Fruit fly (Drosophila melanogaster) whole organism, adult: Measurements from ENCODE around the gene Sfp36F.

ENCODE experiments used
- CG11617 ChIP-seq: fragments of 200-800 bp; sonication (Bioruptor generic); optimal IDR thresholded peaks from 2 replicates; lab custom pipeline; 2017; ENCODE audit warnings: mild to moderate bottlenecking, missing biosample characterization, missing genetic modification reagents, missing genetic modification characterization
- CG12768 ChIP-seq: fragments of 200-800 bp; sonication (Bioruptor generic); optimal IDR thresholded peaks from 2 replicates; lab custom pipeline; 2017; ENCODE audit warnings: missing biosample characterization, missing genetic modification characterization, mild to moderate bottlenecking, moderate library complexity, missing genetic modification reagents
- CG14711 ChIP-seq: fragments of 200-800 bp; sonication (Bioruptor generic); optimal IDR thresholded peaks from 2 replicates; lab custom pipeline; 2018; ENCODE audit warnings: missing biosample characterization, mild to moderate bottlenecking, missing genetic modification characterization, moderate library complexity
- CG1620 ChIP-seq: fragments of 200-800 bp; sonication (Bioruptor generic); optimal IDR thresholded peaks from 2 replicates; lab custom pipeline; 2016; ENCODE audit warnings: missing biosample characterization, missing genetic modification characterization
- CG33017 ChIP-seq: fragments of 200-800 bp; sonication (Bioruptor generic); optimal IDR thresholded peaks from 2 replicates; lab custom pipeline; 2018; ENCODE audit warnings: missing biosample characterization, mild to moderate bottlenecking, missing genetic modification characterization, moderate library complexity
- CG5204 ChIP-seq: fragments of 200-800 bp; sonication (Bioruptor generic); optimal IDR thresholded peaks from 2 replicates; lab custom pipeline; 2016; ENCODE audit warnings: missing biosample characterization, missing genetic modification characterization
- CG7045 ChIP-seq: fragments of 200-800 bp; sonication (Bioruptor generic); optimal IDR thresholded peaks from 2 replicates; lab custom pipeline; 2017; ENCODE audit warnings: missing biosample characterization, mild to moderate bottlenecking, missing genetic modification characterization
- CG7101 ChIP-seq: fragments of 200-800 bp; sonication (Bioruptor generic); optimal IDR thresholded peaks from 2 replicates; lab custom pipeline; 2018; ENCODE audit warnings: missing biosample characterization, mild to moderate bottlenecking, missing genetic modification characterization, moderate library complexity
- Clk ChIP-seq: fragments of 200-800 bp; sonication (Bioruptor generic); optimal IDR thresholded peaks from 2 replicates; lab custom pipeline; 2017; ENCODE audit warnings: missing biosample characterization, missing genetic modification characterization
- Crg-1 ChIP-seq: fragments of 200-800 bp; sonication (Bioruptor generic); optimal IDR thresholded peaks from 2 replicates; lab custom pipeline; 2016; ENCODE audit warnings: missing biosample characterization, missing genetic modification characterization
- Hr96 ChIP-seq: fragments of 200-800 bp; sonication (Bioruptor generic); optimal IDR thresholded peaks from 2 replicates; lab custom pipeline; 2016; ENCODE audit warnings: missing biosample characterization, missing genetic modification characterization
- Mnt ChIP-seq: fragments of 200-800 bp; sonication (Bioruptor generic); optimal IDR thresholded peaks from 2 replicates; lab custom pipeline; 2016; ENCODE audit warnings: missing biosample characterization, mild to moderate bottlenecking, missing genetic modification characterization
- bab1 ChIP-seq: fragments of 200-800 bp; sonication (Bioruptor generic); optimal IDR thresholded peaks from 3 replicates; lab custom pipeline; 2019; ENCODE audit warnings: missing biosample characterization, mild to moderate bottlenecking, missing genetic modification characterization, moderate library complexity
- cic ChIP-seq: fragments of 200-800 bp; sonication (Bioruptor generic); optimal IDR thresholded peaks from 2 replicates; lab custom pipeline; 2017; ENCODE audit warnings: missing biosample characterization, mild to moderate bottlenecking, missing genetic modification characterization, moderate library complexity
- cnc ChIP-seq, 2 experiments: fragments of >200 bp; optimal IDR thresholded peaks; 2 replicates each; lab custom pipeline; 2017
- kay ChIP-seq: fragments of 200-800 bp; sonication (Bioruptor generic); peaks from one replicate; lab custom pipeline; 2016; ENCODE audit warnings: missing biosample characterization, missing genetic modification characterization, borderline replicate concordance
- ovo ChIP-seq: fragments of 200-800 bp; sonication (Bioruptor generic); optimal IDR thresholded peaks from 2 replicates; lab custom pipeline; 2016; ENCODE audit warnings: missing biosample characterization, missing genetic modification characterization
- pad ChIP-seq: fragments of 200-800 bp; sonication (Bioruptor generic); optimal IDR thresholded peaks from 3 replicates; lab custom pipeline; 2017; ENCODE audit warnings: missing biosample characterization, missing genetic modification characterization, mild to moderate bottlenecking, moderate library complexity, missing genetic modification reagents
- tj ChIP-seq: fragments of 200-800 bp; sonication (Bioruptor generic); optimal IDR thresholded peaks from 3 replicates; lab custom pipeline; 2017; ENCODE audit warnings: missing biosample characterization, mild to moderate bottlenecking, missing genetic modification characterization, moderate library complexity
- toe ChIP-seq: fragments of 200-800 bp; sonication (Bioruptor generic); optimal IDR thresholded peaks from 2 replicates; lab custom pipeline; 2016; ENCODE audit warnings: missing biosample characterization, missing genetic modification characterization

The Sfp36F gene

DNA sequence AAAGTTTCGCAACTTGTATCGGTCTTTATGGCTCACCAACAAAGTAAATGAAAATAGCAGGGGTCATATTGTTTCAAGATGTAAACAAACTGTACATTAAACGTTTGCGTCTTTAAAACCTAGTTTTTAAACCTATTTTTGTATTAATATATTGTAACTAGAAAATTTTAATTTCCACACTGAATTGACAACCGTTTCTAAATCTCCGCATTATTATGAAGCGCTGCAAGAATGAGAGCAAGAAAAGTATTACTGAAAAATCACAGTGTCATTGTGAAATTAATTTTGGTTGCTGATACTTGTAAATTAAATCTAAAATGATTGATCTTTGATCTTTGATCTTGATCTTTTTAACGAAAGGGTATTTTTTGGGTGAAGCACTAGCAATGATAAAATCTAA is 960 bp upstream of the Sfp36F start, which contains the start of gene CG43362:
Gene CG43362, minus strand, starts transcription at position 101 of the 400 bp plus-strand sequence.
- no peak for TF ChIP-seq CG11617 (GFP tag; lab: Kevin White, UChicago)
- no peak for TF ChIP-seq CG7101 (tag; lab: Kevin White, UChicago)
- no peak for TF ChIP-seq kay (GFP tag; lab: Kevin White, UChicago)
- TF ChIP-seq ovo (GFP tag; lab: Kevin White, UChicago), result no peak
- no peak for TF ChIP-seq CG33017 (tag; lab: Kevin White, UChicago)
- TF ChIP-seq Crg-1, result no peak
- TF ChIP-seq toe (GFP tag; lab: Kevin White, UChicago), result no peak
- TF ChIP-seq CG12768 (GFP tag; lab: Kevin White, UChicago), result no peak
- no peak for TF ChIP-seq Hr96 (GFP tag; lab: Kevin White, UChicago)
- TF ChIP-seq CG1620 (GFP tag; lab: Kevin White, UChicago), result no peak
- TF ChIP-seq Clk (GFP tag; lab: Kevin White, UChicago), result no peak
- no peak for TF ChIP-seq bab1 (GFP tag; lab: Kevin White, UChicago)
- no peak for TF ChIP-seq CG7045
- TF ChIP-seq pad (GFP tag; lab: Kevin White, UChicago), result no peak
- TF ChIP-seq cic (GFP tag; lab: Kevin White, UChicago), result no peak

DNA sequence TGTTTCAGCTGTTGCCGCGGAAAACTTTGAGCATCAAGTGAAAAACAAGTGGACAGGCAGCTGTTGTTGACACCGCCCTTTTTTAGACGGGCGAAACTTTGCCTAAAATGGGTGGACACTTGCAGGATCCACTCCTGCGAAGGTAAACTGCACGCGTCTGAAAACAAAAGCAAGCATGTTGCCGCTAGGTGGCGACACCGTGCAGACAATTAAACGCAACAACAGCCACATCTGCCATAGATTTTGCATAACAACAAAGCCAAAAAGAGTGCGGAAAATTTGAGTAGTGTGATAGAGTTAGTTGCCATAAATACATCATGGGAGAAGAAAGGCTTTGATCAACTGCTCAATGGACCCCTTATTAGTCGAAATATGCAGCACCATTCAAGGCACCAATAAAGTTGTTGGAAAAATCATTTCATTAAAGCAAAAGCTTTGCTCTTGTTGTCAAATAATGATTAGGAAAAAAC is 2.1 kb downstream of the Sfp36F start, which contains the start of gene CG5790:
Gene CG5790, plus strand, starts transcription at position 420 of the 470 bp plus-strand sequence.
- no peak for TF ChIP-seq CG1620 (GFP tag; lab: Kevin White, UChicago)
- TF ChIP-seq CG7101 (tag; lab: Kevin White, UChicago), result no peak
- TF ChIP-seq cic (GFP tag; lab: Kevin White, UChicago), result no peak
- TF ChIP-seq CG33017 (tag; lab: Kevin White, UChicago), result no peak
- TF ChIP-seq Hr96 (GFP tag; lab: Kevin White, UChicago), result no peak
- TF ChIP-seq Clk (GFP tag; lab: Kevin White, UChicago), result no peak
- TF ChIP-seq pad (GFP tag; lab: Kevin White, UChicago), result no peak
- TF ChIP-seq bab1 (GFP tag; lab: Kevin White, UChicago), result no peak
- TF ChIP-seq CG14711, result no peak
- no peak for TF ChIP-seq CG5204 (GFP tag; lab: Kevin White, UChicago)
- no peak for TF ChIP-seq CG11617 (GFP tag; lab: Kevin White, UChicago)
- no peak for TF ChIP-seq CG7045
- TF ChIP-seq kay (GFP tag; lab: Kevin White, UChicago), result no peak
- no peak for TF ChIP-seq Crg-1
- no peak for TF ChIP-seq CG12768 (GFP tag; lab: Kevin White, UChicago)
- no peak for TF ChIP-seq cnc (optimal IDR thresholded peaks at IDR 0.05; lab: Kevin White, UChicago)

DNA sequence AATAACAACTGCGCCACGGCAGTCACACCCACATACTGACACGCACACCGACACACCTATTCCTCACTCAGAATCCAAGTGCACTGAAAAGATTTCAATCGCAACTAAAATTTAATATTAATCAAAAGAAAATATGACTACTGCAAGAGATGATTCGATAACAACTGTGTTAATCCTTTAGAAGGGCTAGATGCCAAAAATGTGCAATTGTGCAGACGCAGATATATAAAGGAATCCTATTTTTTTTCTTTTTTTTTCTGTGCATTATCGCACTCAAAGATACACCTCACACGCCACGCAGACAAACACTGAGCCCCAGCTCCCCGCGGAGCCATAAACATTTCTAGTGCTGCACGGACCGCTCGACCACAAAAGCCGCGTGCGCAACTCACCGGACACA is 6.2 kb downstream of the Sfp36F start:
- TF ChIP-seq cnc (optimal IDR thresholded peaks at IDR 0.05; lab: Kevin White, UChicago), result no peak
- no peak for TF ChIP-seq CG33017 (tag; lab: Kevin White, UChicago)
- no peak for TF ChIP-seq CG7101 (tag; lab: Kevin White, UChicago)
- no peak for TF ChIP-seq CG14711
- TF ChIP-seq Crg-1, result no peak
- no peak for TF ChIP-seq CG7045
- TF ChIP-seq toe (GFP tag; lab: Kevin White, UChicago), result no peak
- TF ChIP-seq tj (GFP tag; lab: Kevin White, UChicago), result no peak
- no peak for TF ChIP-seq CG11617 (GFP tag; lab: Kevin White, UChicago)
- no peak for TF ChIP-seq pad (GFP tag; lab: Kevin White, UChicago)
- TF ChIP-seq ovo (GFP tag; lab: Kevin White, UChicago), result no peak
- TF ChIP-seq kay (GFP tag; lab: Kevin White, UChicago), result no peak

DNA sequence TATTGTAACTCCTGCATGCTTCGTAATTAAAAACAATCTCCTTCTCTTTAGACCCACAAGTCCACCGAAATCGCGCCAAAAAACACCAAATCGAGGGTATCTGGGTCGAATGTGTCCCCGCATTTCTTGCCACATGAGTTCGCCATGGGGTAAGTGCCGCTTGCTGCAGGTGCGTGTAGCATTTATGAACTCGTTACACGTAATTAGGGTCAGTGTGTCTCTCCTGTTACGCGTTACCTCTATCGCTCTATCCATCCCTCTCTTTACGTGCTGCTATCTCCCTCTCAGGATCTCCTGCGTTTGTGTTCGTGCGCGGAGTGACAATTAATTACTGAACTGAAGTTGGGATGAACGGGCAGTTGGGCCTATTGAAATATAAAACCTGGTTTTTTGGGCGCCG is 10.5 kb downstream of the Sfp36F start:
- TF ChIP-seq Mnt (GFP tag; lab: Kevin White, UChicago) (no peak), Clk (GFP tag; lab: Kevin White, UChicago) (no peak), tj (GFP tag; lab: Kevin White, UChicago) (no peak), CG12768 (GFP tag; lab: Kevin White, UChicago) (no peak), CG7045 (no peak), kay (GFP tag; lab: Kevin White, UChicago) (no peak), ovo (GFP tag; lab: Kevin White, UChicago) (no peak), CG7101 (tag; lab: Kevin White, UChicago) (no peak), toe (GFP tag; lab: Kevin White, UChicago) (no peak), Crg-1 (no peak), cnc (optimal IDR thresholded peaks at IDR 0.05; lab: Kevin White, UChicago) (no peak), CG33017 (tag; lab: Kevin White, UChicago) (no peak), pad (GFP tag; lab: Kevin White, UChicago) (no peak), CG14711 (no peak), CG11617 (GFP tag; lab: Kevin White, UChicago) (no peak), CG5204 (GFP tag; lab: Kevin White, UChicago) (no peak)

DNA sequence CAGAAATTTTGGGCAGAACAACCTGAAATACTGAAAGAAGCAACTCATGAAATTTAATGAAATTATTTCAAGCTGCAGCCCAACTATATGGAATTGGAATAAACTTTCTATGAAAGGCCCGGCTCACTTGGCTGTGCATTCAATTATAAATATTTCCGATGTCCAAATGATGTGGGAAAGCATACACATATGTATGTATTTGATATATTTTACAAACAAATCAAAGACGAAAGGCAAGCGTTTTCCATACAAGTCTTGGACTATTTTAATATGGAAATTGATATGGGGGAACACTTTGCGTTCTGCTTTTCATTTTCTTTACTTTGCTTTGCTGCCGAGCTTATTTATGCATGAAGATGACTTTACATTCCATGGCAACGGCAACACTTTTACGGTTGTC is 12.1 kb downstream of the Sfp36F start:
- TF ChIP-seq cnc (optimal IDR thresholded peaks at IDR 0.05; lab: Kevin White, UChicago) (no peak), ovo (GFP tag; lab: Kevin White, UChicago) (no peak), tj (GFP tag; lab: Kevin White, UChicago) (no peak), Hr96 (GFP tag; lab: Kevin White, UChicago) (no peak), kay (GFP tag; lab: Kevin White, UChicago) (peak; percentile 53), CG11617 (GFP tag; lab: Kevin White, UChicago) (no peak), CG14711 (no peak), cic (GFP tag; lab: Kevin White, UChicago) (no peak), CG12768 (GFP tag; lab: Kevin White, UChicago) (no peak)
